Worm (Caenorhabditis elegans): ENCODE measurements around the gene amph-1.

- TF ChIP-seq hlh-17 (GFP tag; optimal IDR thresholded peaks at IDR 0.05; ENCODE audit: borderline replicate concordance) (no peak), elt-2 (tag; optimal IDR thresholded peaks at IDR 0.05) (no peak), nhr-11 (tag; optimal IDR thresholded peaks at IDR 0.05) (peak; percentile 7), unc-98 (GFP tag; IDR thresholded peaks at IDR 0.05) (no peak), efl-1 (optimal IDR thresholded peaks at IDR 0.05) (peak; percentile 51 to 56), efl-1 (GFP tag; optimal IDR thresholded peaks at IDR 0.05 in 1 of 2) (peak; percentile 30 to 95)
Measured at ce11 chrIV:9669969-9670368, 22.3 kb upstream of the amph-1 start.
